Fruit fly (Drosophila melanogaster): ENCODE measurements around the gene CG10591.

DNA sequence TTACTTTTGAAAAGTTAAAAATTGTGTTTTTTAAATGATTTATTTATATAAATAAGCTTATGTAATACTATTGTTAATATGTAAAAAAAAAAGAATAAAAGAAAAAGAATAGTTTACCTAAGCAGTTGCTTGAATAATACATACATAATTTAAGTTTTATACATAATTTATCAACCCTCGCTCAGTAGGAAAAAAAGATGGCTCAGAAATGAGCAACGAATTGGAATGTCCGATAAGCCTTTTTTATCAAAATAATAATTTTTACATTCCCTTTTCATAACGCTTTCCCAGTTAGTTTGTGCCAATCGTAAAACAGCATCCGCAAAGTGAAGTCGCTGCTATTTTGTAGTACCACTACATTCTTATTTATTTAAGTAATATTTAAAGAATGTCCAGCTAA is 5.0 kb upstream of the CG10591 start, which contains the start of gene mthl2:
- TF ChIP-seq CG13204 (GFP tag; optimal IDR thresholded peaks at IDR 0.05) (no peak), CG14655 (GFP tag; optimal IDR thresholded peaks at IDR 0.05) (no peak)

Data from whole organism, pupa.